Fruit fly (Drosophila melanogaster) whole organism, adult: Measurements from ENCODE around the gene Ulp1.

Experiments
- CG11617 ChIP-seq: fragments of 200-800 bp; sonication (Bioruptor generic); optimal IDR thresholded peaks from 2 replicates; lab custom pipeline; 2017; ENCODE audit warnings: mild to moderate bottlenecking, missing biosample characterization, missing genetic modification reagents, missing genetic modification characterization
- Crg-1 ChIP-seq: fragments of 200-800 bp; sonication (Bioruptor generic); optimal IDR thresholded peaks from 2 replicates; lab custom pipeline; 2016; ENCODE audit warnings: missing biosample characterization, missing genetic modification characterization
- Hr96 ChIP-seq: fragments of 200-800 bp; sonication (Bioruptor generic); optimal IDR thresholded peaks from 2 replicates; lab custom pipeline; 2016; ENCODE audit warnings: missing biosample characterization, missing genetic modification characterization
- kay ChIP-seq: fragments of 200-800 bp; sonication (Bioruptor generic); peaks from one replicate; lab custom pipeline; 2016; ENCODE audit warnings: missing biosample characterization, missing genetic modification characterization, borderline replicate concordance
- toe ChIP-seq: fragments of 200-800 bp; sonication (Bioruptor generic); optimal IDR thresholded peaks from 2 replicates; lab custom pipeline; 2016; ENCODE audit warnings: missing biosample characterization, missing genetic modification characterization

- TF ChIP-seq toe (GFP tag; lab: Kevin White, UChicago): no peak
- TF ChIP-seq CG11617 (GFP tag; lab: Kevin White, UChicago): no peak
- TF ChIP-seq Crg-1 (GFP tag; lab: Kevin White, UChicago): no peak
- TF ChIP-seq kay: peak; percentile 91
- no peak for TF ChIP-seq Hr96 (GFP tag; lab: Kevin White, UChicago)
Measured at dm6 chrX:19167586-19168403, 40.2 kb downstream of the Ulp1 start.
